Worm (Caenorhabditis elegans) whole organism, young adult: ENCODE data around the gene fbxb-53.
A peak's percentile ranks its signal among the peaks of the same experiment; 100 is the strongest.

Experiments used
- F10E7.11 ChIP-seq: sonication (generic microtip); optimal IDR thresholded peaks from 2 replicates; lab custom pipeline; 2017; ENCODE audit warnings: mild to moderate bottlenecking, missing genetic modification characterization, moderate library complexity, missing compliant biosample characterization
- F22D6.2 ChIP-seq: sonication (generic microtip); optimal IDR thresholded peaks from 2 replicates; lab custom pipeline; 2016; ENCODE audit warnings: mild to moderate bottlenecking, missing genetic modification characterization, missing compliant biosample characterization
- F37B4.10 ChIP-seq: fragments of 200-800 bp; sonication (Bioruptor generic); IDR thresholded peaks from 2 replicates; pipeline ENCODE4 v1.3.6; 2022; ENCODE audit warnings: missing genetic modification characterization, missing compliant biosample characterization
- F39B2.1 ChIP-seq: fragments of 200-800 bp; sonication (Bioruptor generic); IDR thresholded peaks from 2 replicates; pipeline ENCODE4 v1.3.6; 2022; ENCODE audit warnings: missing genetic modification reagents, missing genetic modification characterization, missing compliant biosample characterization
- F52B5.7 ChIP-seq: sonication (generic microtip); optimal IDR thresholded peaks from 2 replicates; lab custom pipeline; 2016; ENCODE audit warnings: mild to moderate bottlenecking, missing genetic modification characterization, missing compliant biosample characterization
- F57C9.4 ChIP-seq: sonication (generic microtip); optimal IDR thresholded peaks from 2 replicates; lab custom pipeline; 2017; ENCODE audit warnings: mild to moderate bottlenecking, missing genetic modification characterization, missing compliant biosample characterization
- T07F8.4 ChIP-seq: sonication (generic microtip); optimal IDR thresholded peaks from 2 replicates; lab custom pipeline; 2016; ENCODE audit warnings: mild to moderate bottlenecking, missing genetic modification characterization, moderate library complexity, missing compliant biosample characterization
- Y53F4B.3 ChIP-seq: fragments of 200-800 bp; sonication (Bioruptor generic); IDR thresholded peaks from 2 replicates; pipeline ENCODE4 v1.3.6; 2022; ENCODE audit warnings: missing genetic modification reagents, missing genetic modification characterization, missing compliant biosample characterization
- Y79H2A.3 ChIP-seq: fragments of 200-800 bp; sonication (Bioruptor generic); conservative IDR thresholded peaks from 2 replicates; pipeline ENCODE4 v1.3.6; 2022; ENCODE audit warnings: missing genetic modification reagents, missing genetic modification characterization, missing compliant biosample characterization
- ZK185.1 ChIP-seq: sonication (generic microtip); optimal IDR thresholded peaks from 2 replicates; lab custom pipeline; 2016; ENCODE audit warnings: mild to moderate bottlenecking, missing genetic modification characterization, missing compliant biosample characterization; ENCODE audit not compliant: poor library complexity, severe bottlenecking
- attf-5 ChIP-seq: fragments of 200-800 bp; sonication (Bioruptor generic); optimal IDR thresholded peaks from 2 replicates; lab custom pipeline; 2018; ENCODE audit warnings: mild to moderate bottlenecking, missing genetic modification characterization, missing compliant biosample characterization
- attf-6 ChIP-seq: fragments of 200-800 bp; sonication (Bioruptor generic); IDR thresholded peaks from 2 replicates; pipeline ENCODE4 v1.3.6; 2022; ENCODE audit warnings: missing genetic modification reagents, missing genetic modification characterization, missing compliant biosample characterization
- cebp-1 ChIP-seq, 2 experiments: fragments of 200-800 bp in 1 of 2; sonication (Bioruptor generic) in 1 of 2; sonication (generic microtip) in 1 of 2; IDR thresholded peaks in 1 of 2; optimal IDR thresholded peaks in 1 of 2; 2 replicates each; pipeline versions ENCODE4 v1.3.6 to Lab custom; 2017 to 2022; ENCODE audit warnings: missing compliant biosample characterization in 2 of 2, missing genetic modification characterization in 2 of 2, mild to moderate bottlenecking in 1 of 2, missing genetic modification reagents in 1 of 2, moderate library complexity in 1 of 2
- ceh-91 ChIP-seq: fragments of 200-800 bp; sonication (Bioruptor generic); IDR thresholded peaks from 2 replicates; pipeline ENCODE4 v1.3.6; 2022; ENCODE audit warnings: missing genetic modification reagents, missing genetic modification characterization, missing compliant biosample characterization
- dox-1 ChIP-seq: fragments of 200-800 bp; sonication (Bioruptor generic); IDR thresholded peaks from 2 replicates; pipeline ENCODE4 v1.3.6; 2022; ENCODE audit warnings: missing genetic modification reagents, missing genetic modification characterization, missing compliant biosample characterization
- dpl-1 ChIP-seq: fragments of 150-350 bp; optimal IDR thresholded peaks from 2 replicates; lab custom pipeline; 2014; ENCODE audit warnings: missing biosample characterization, missing genetic modification reagents, missing genetic modification characterization
- egrh-3 ChIP-seq: fragments of 200-800 bp; sonication (Bioruptor generic); IDR thresholded peaks from 2 replicates; pipeline ENCODE4 v1.3.6; 2022; ENCODE audit warnings: missing genetic modification reagents, missing genetic modification characterization, missing compliant biosample characterization
- ekl-4 ChIP-seq: fragments of 200-800 bp; sonication (Bioruptor generic); IDR thresholded peaks from 2 replicates; pipeline ENCODE4 v1.3.6; 2022; ENCODE audit warnings: missing genetic modification reagents, missing genetic modification characterization, missing compliant biosample characterization
- ets-4 ChIP-seq: fragments of 200-800 bp; sonication (Bioruptor generic); optimal IDR thresholded peaks from 2 replicates; lab custom pipeline; 2018; ENCODE audit warnings: mild to moderate bottlenecking, missing genetic modification characterization, missing compliant biosample characterization
- gei-17 ChIP-seq: fragments of 200-800 bp; sonication (Bioruptor generic); optimal IDR thresholded peaks from 2 replicates; lab custom pipeline; 2018; ENCODE audit warnings: mild to moderate bottlenecking, missing genetic modification characterization, missing compliant biosample characterization
- hmg-1.2 ChIP-seq: fragments of 200-800 bp; sonication (Bioruptor generic); IDR thresholded peaks from 2 replicates; pipeline ENCODE4 v1.3.6; 2022; ENCODE audit warnings: missing genetic modification reagents, missing genetic modification characterization, missing compliant biosample characterization
- hmg-20 ChIP-seq: fragments of 200-800 bp; sonication (Bioruptor generic); IDR thresholded peaks from 2 replicates; pipeline ENCODE4 v1.3.6; 2022; ENCODE audit warnings: missing genetic modification reagents, missing genetic modification characterization, missing compliant biosample characterization
- lag-1 ChIP-seq: fragments of 200-800 bp; sonication (Bioruptor generic); IDR thresholded peaks from 2 replicates; pipeline ENCODE4 v1.3.6; 2022; ENCODE audit warnings: missing genetic modification reagents, missing genetic modification characterization, missing compliant biosample characterization
- lin-26 ChIP-seq: fragments of 200-800 bp; sonication (Bioruptor generic); IDR thresholded peaks from 2 replicates; pipeline ENCODE4 v1.3.6; 2022; ENCODE audit warnings: missing genetic modification reagents, missing genetic modification characterization, missing compliant biosample characterization
- lin-40 ChIP-seq: sonication (generic microtip); optimal IDR thresholded peaks from 2 replicates; lab custom pipeline; 2016; ENCODE audit warnings: missing genetic modification characterization, mild to moderate bottlenecking, missing compliant biosample characterization, missing genotype, missing genetic modification reagents
- lir-1 ChIP-seq: fragments of 200-800 bp; sonication (Bioruptor generic); conservative IDR thresholded peaks from 2 replicates; pipeline ENCODE4 v1.3.6; 2022; ENCODE audit warnings: missing genetic modification reagents, missing genetic modification characterization, missing compliant biosample characterization
- lsy-27 ChIP-seq: sonication (generic microtip); optimal IDR thresholded peaks from 2 replicates; lab custom pipeline; 2017; ENCODE audit warnings: missing genetic modification characterization, mild to moderate bottlenecking, missing compliant biosample characterization, antibody characterized with exemption, missing genotype, borderline replicate concordance; ENCODE audit not compliant: insufficient read depth
- madf-8 ChIP-seq: fragments of 200-800 bp; sonication (Bioruptor generic); conservative IDR thresholded peaks from 2 replicates; pipeline ENCODE4 v1.3.6; 2022; ENCODE audit warnings: missing genetic modification reagents, missing genetic modification characterization, missing compliant biosample characterization
- mes-4 ChIP-seq: sonication (generic microtip); optimal IDR thresholded peaks from 2 replicates; lab custom pipeline; 2016; ENCODE audit warnings: missing genotype, missing genetic modification characterization, missing compliant biosample characterization
- nfya-1 ChIP-seq: sonication (generic microtip); optimal IDR thresholded peaks from 2 replicates; lab custom pipeline; 2017; ENCODE audit warnings: antibody characterized with exemption, missing compliant biosample characterization, missing genetic modification characterization, borderline replicate concordance; ENCODE audit not compliant: insufficient read depth
- nfyb-1 ChIP-seq: fragments of 200-800 bp; sonication (Bioruptor generic); IDR thresholded peaks from 2 replicates; pipeline ENCODE4 v1.3.6; 2022; ENCODE audit warnings: missing genetic modification reagents, missing genetic modification characterization, missing compliant biosample characterization
- nhr-80 ChIP-seq: sonication (generic microtip); optimal IDR thresholded peaks from 2 replicates; lab custom pipeline; 2016; ENCODE audit warnings: missing genetic modification characterization, missing compliant biosample characterization
- nhr-90 ChIP-seq: sonication (generic microtip); optimal IDR thresholded peaks from 2 replicates; lab custom pipeline; 2016; ENCODE audit warnings: missing genotype, mild to moderate bottlenecking, missing genetic modification characterization, missing compliant biosample characterization
- sea-2 ChIP-seq: fragments of 200-800 bp; sonication (Bioruptor generic); IDR thresholded peaks from 2 replicates; pipeline ENCODE4 v1.3.6; 2022; ENCODE audit warnings: missing genetic modification characterization, missing compliant biosample characterization
- snpc-1.1 ChIP-seq: sonication (generic microtip); optimal IDR thresholded peaks from 2 replicates; lab custom pipeline; 2017; ENCODE audit warnings: missing genetic modification characterization, mild to moderate bottlenecking, missing compliant biosample characterization, antibody characterized with exemption, moderate library complexity, missing genotype, missing genetic modification reagents; ENCODE audit not compliant: insufficient read depth
- snpc-1.3 ChIP-seq: sonication (generic microtip); optimal IDR thresholded peaks from 2 replicates; lab custom pipeline; 2017; ENCODE audit warnings: missing genetic modification characterization, mild to moderate bottlenecking, missing compliant biosample characterization, antibody characterized with exemption, moderate library complexity, missing genotype, missing genetic modification reagents; ENCODE audit not compliant: insufficient read depth
- snpc-3.4 ChIP-seq: sonication (generic microtip); optimal IDR thresholded peaks from 2 replicates; lab custom pipeline; 2017; ENCODE audit warnings: missing genetic modification characterization, mild to moderate bottlenecking, missing compliant biosample characterization, antibody characterized with exemption, moderate library complexity, missing genotype, missing genetic modification reagents
- zfh-2 ChIP-seq: fragments of 200-800 bp; sonication (Bioruptor generic); conservative IDR thresholded peaks from 2 replicates; pipeline ENCODE4 v1.3.6; 2022; ENCODE audit warnings: missing genetic modification reagents, missing genetic modification characterization, missing compliant biosample characterization
- ztf-18 ChIP-seq: sonication (generic microtip); optimal IDR thresholded peaks from 2 replicates; lab custom pipeline; 2016; ENCODE audit warnings: missing genotype, mild to moderate bottlenecking, missing genetic modification characterization, missing compliant biosample characterization
- ztf-22 ChIP-seq: fragments of 200-800 bp; sonication (Bioruptor generic); optimal IDR thresholded peaks from 2 replicates; lab custom pipeline; 2018; ENCODE audit warnings: mild to moderate bottlenecking, missing genetic modification characterization, moderate library complexity, missing compliant biosample characterization

fbxb-53 gene

ce11 chrII:1728253-1728652 lies 28.4 kb upstream of the fbxb-53 start, which contains the start of gene btb-9:
Gene btb-9, plus strand, starts transcription at chrII:1728506.
- TF ChIP-seq cebp-1 (GFP tag; IDR thresholded peaks at IDR 0.05; lab: Robert Waterston, UW) (no peak), cebp-1 (tag; optimal IDR thresholded peaks at IDR 0.05; lab: Kevin White, UChicago) (no peak), hmg-20 (no peak), dox-1 (GFP tag; lab: Robert Waterston, UW) (peak; percentile 37; the same call in 1 of the 2 replicates), nhr-80 (peak; percentile 83), hmg-1.2 (GFP tag; lab: Robert Waterston, UW) (peak; percentile 30; the same call in 1 of the 2 replicates)

- TF ChIP-seq snpc-3.4 (tag; lab: Kevin White, UChicago) (no peak), nhr-90 (tag; lab: Kevin White, UChicago) (no peak), lin-26 (GFP tag; lab: Robert Waterston, UW) (no peak), attf-5 (GFP tag; lab: Kevin White, UChicago) (no peak), nfyb-1 (GFP tag; lab: Robert Waterston, UW) (no peak), ztf-22 (no peak), ceh-91 (GFP tag; lab: Robert Waterston, UW) (no peak), madf-8 (GFP tag; lab: Robert Waterston, UW) (no peak), ets-4 (no peak), F52B5.7 (no peak), lsy-27 (tag; lab: Kevin White, UChicago) (no peak)
These were observed 26.6 kb upstream of the fbxb-53 start, which contains the start of gene ceh-81 for ce11 chrII:1730103-1730502. Gene ceh-81, plus strand, starts transcription at chrII:1730403.

DNA sequence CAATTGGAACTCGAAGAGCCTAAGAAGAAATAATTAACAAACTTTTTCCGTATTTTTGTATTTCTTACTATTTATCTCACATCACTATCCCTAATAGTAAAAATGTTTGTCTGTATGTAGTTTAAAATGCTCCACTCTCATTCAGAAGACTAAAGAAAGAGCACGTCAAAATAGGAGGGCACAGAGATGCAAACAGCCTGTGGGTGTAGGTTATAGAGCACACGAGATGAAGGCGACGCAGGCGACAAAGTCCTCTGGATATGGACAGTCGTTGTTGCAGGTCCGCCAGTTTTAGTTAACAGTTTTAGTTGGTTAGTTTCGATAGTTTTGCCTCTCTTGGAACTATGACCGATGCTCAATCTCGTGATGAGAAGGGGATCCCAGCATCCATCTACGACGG lies 24.8 kb upstream of the fbxb-53 start, which contains the start of gene ceh-82:
Gene ceh-82 (plus strand): TSS at position 301 of the 400 bp plus-strand sequence.
- no peak for TF ChIP-seq ets-4
- TF ChIP-seq Y79H2A.3: no peak
- no peak for TF ChIP-seq T07F8.4 (tag; lab: Kevin White, UChicago)
- no peak for TF ChIP-seq lin-26 (GFP tag; lab: Robert Waterston, UW)
- no peak for TF ChIP-seq F10E7.11 (tag; lab: Kevin White, UChicago)
- TF ChIP-seq cebp-1 (GFP tag; IDR thresholded peaks at IDR 0.05; lab: Robert Waterston, UW): no peak
- no peak for TF ChIP-seq cebp-1 (tag; optimal IDR thresholded peaks at IDR 0.05; lab: Kevin White, UChicago)
- no peak for TF ChIP-seq egrh-3 (GFP tag; lab: Robert Waterston, UW)
- TF ChIP-seq attf-6 (GFP tag; lab: Robert Waterston, UW): no peak
- no peak for TF ChIP-seq sea-2
- TF ChIP-seq lir-1: no peak
- no peak for TF ChIP-seq dpl-1 (GFP tag; lab: Kevin White, UChicago)
- no peak for TF ChIP-seq dox-1 (GFP tag; lab: Robert Waterston, UW)
- no peak for TF ChIP-seq nfya-1
- no peak for TF ChIP-seq nfyb-1 (GFP tag; lab: Robert Waterston, UW)
- no peak for TF ChIP-seq snpc-1.3 (tag; lab: Kevin White, UChicago)
- no peak for TF ChIP-seq snpc-3.4 (tag; lab: Kevin White, UChicago)
- TF ChIP-seq F37B4.10: no peak

DNA sequence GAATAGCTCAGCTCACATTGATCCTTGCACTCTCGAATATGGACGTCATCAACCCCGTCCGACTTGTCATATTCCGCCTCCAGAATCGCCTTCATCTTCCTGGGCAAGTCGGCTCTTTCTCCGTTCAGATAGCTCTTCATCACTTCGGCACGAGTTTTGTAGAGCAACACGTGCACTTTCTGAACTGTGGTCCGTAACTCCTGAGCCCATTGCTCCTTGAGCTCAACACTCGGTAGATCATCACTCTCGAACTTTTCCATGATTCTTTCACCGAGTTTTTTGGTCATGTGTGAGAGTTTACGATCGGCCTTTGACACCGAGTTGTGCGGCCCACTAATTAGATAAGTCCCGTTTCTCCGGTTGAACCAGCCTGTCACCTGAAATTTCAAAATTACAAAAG lies 21.5 kb upstream of the fbxb-53 start:
- TF ChIP-seq T07F8.4 (tag; lab: Kevin White, UChicago) (no peak), F57C9.4 (tag; lab: Kevin White, UChicago) (no peak), F39B2.1 (GFP tag; lab: Robert Waterston, UW) (no peak), lag-1 (GFP tag; lab: Robert Waterston, UW) (no peak), Y53F4B.3 (GFP tag; lab: Robert Waterston, UW) (no peak), zfh-2 (GFP tag; lab: Robert Waterston, UW) (no peak), snpc-1.1 (tag; lab: Kevin White, UChicago) (no peak), lir-1 (no peak), F22D6.2 (no peak), ZK185.1 (tag; lab: Kevin White, UChicago) (no peak), ekl-4 (GFP tag; lab: Robert Waterston, UW) (no peak), hmg-1.2 (GFP tag; lab: Robert Waterston, UW) (no peak), lin-40 (no peak), mes-4 (tag; lab: Kevin White, UChicago) (no peak), ztf-18 (tag; lab: Kevin White, UChicago) (no peak), gei-17 (no peak)
